Worm (Caenorhabditis elegans) whole organism, L1 larva: Measurements from ENCODE around the gene T19E7.6.

ENCODE experiments used
- ces-1 ChIP-seq: fragments of 150-350 bp; optimal IDR thresholded peaks from 2 replicates; lab custom pipeline; 2014; ENCODE audit warnings: missing biosample characterization, missing genetic modification reagents, missing genetic modification characterization
- elt-3 ChIP-seq, 6 experiments: fragments of 150-350 bp in 1 of 6; sonication (generic microtip); optimal IDR thresholded peaks; 2 replicates each; lab custom pipeline; 2017 to 2018; ENCODE audit warnings: missing biosample characterization in 6 of 6, missing genetic modification characterization in 6 of 6, inconsistent platforms in 1 of 6
- mdl-1 ChIP-seq, 2 experiments: fragments of 150-350 bp; optimal IDR thresholded peaks; 2 replicates each; lab custom pipeline; 2014 to 2017; ENCODE audit warnings: missing biosample characterization in 2 of 2, missing genetic modification characterization in 2 of 2, inconsistent platforms in 1 of 2
- nhr-11 ChIP-seq: fragments of 150-350 bp; optimal IDR thresholded peaks from 2 replicates; lab custom pipeline; 2014; ENCODE audit warnings: missing biosample characterization, missing genetic modification characterization
- pag-3 ChIP-seq: sonication (generic microtip); optimal IDR thresholded peaks from 2 replicates; lab custom pipeline; 2017; ENCODE audit warnings: missing genetic modification characterization, mild to moderate bottlenecking, missing compliant biosample characterization, antibody characterized with exemption, borderline replicate concordance; ENCODE audit not compliant: insufficient read depth
- swsn-7 ChIP-seq: sonication (generic microtip); optimal IDR thresholded peaks from 2 replicates; lab custom pipeline; 2016; ENCODE audit warnings: missing genetic modification characterization, missing compliant biosample characterization
- ztf-4 ChIP-seq: fragments of 150-350 bp; optimal IDR thresholded peaks from 2 replicates; lab custom pipeline; 2014; ENCODE audit warnings: missing biosample characterization, missing genetic modification characterization

ce11 chrIV:5700372-5700771 lies 31.1 kb upstream of the T19E7.6 start:
- TF ChIP-seq nhr-11 (tag; lab: Kevin White, UChicago) (no peak), mdl-1 (tag; optimal IDR thresholded peaks at IDR 0.05; lab: Kevin White, UChicago) (no peak), ces-1 (GFP tag; lab: Kevin White, UChicago) (no peak), ztf-4 (tag; lab: Kevin White, UChicago) (no peak), pag-3 (tag; lab: Kevin White, UChicago) (no peak), elt-3 (tag; optimal IDR thresholded peaks at IDR 0.05; lab: Kevin White, UChicago) (no peak), swsn-7 (tag; lab: Kevin White, UChicago) (no peak)
